Worm (Caenorhabditis elegans) whole organism, midembryonic: ENCODE data around the gene acr-9.

ENCODE experiments used
- cog-1 ChIP-seq: sonication (generic microtip); optimal IDR thresholded peaks from 2 replicates; lab custom pipeline; 2016; ENCODE audit warnings: missing genetic modification characterization, missing compliant biosample characterization
- flt-1 ChIP-seq: fragments of 200-800 bp; sonication (Bioruptor generic); IDR thresholded peaks from 2 replicates; pipeline ENCODE4 v1.3.6; 2022; ENCODE audit warnings: missing genetic modification characterization, missing compliant biosample characterization
- ref-1 ChIP-seq: fragments of 200-800 bp; sonication (Bioruptor generic); conservative IDR thresholded peaks from 2 replicates; pipeline ENCODE4 v1.3.6; 2022; ENCODE audit warnings: missing genetic modification reagents, missing genetic modification characterization, missing compliant biosample characterization

DNA sequence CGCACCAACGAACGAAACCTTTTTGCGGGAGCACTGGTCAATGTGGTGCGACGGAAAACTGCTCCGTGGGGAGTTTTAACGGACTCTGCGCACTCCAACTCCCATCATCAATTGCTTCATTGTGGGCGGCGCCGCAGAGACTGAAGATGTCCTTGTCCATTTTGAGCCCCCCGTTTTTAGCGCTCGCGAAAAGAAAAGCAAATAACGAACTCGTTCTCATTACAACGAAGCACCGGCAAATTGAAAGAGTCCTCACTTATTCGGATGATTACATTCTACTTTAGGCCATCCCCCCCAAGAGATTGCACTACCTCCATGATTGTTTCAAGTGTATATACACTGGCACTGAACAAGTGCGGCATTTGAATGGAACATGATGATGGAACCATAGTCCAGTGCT lies at the start of gene acr-9:
- no peak for TF ChIP-seq cog-1 (tag; lab: Kevin White, UChicago)
- no peak for TF ChIP-seq flt-1 (GFP tag; lab: Robert Waterston, UW)
- TF ChIP-seq ref-1 (GFP tag; lab: Robert Waterston, UW), result no peak
